Worm (Caenorhabditis elegans) whole organism, late embryonic: ENCODE results near the gene ZK218.5.

ENCODE experiments used
- C38D4.7 ChIP-seq: fragments of 200-800 bp; sonication (Bioruptor generic); optimal IDR thresholded peaks from 2 replicates; lab custom pipeline; 2018; ENCODE audit warnings: mild to moderate bottlenecking, missing genetic modification characterization, moderate library complexity, missing compliant biosample characterization
- F13H6.1 ChIP-seq: sonication (generic microtip); optimal IDR thresholded peaks from 2 replicates; lab custom pipeline; 2016; ENCODE audit warnings: missing genetic modification characterization, missing compliant biosample characterization
- ama-1 ChIP-seq: fragments of 150-350 bp; optimal IDR thresholded peaks from 2 replicates; lab custom pipeline; 2014
- ceh-18 ChIP-seq: sonication (generic microtip); optimal IDR thresholded peaks from 2 replicates; lab custom pipeline; 2016; ENCODE audit warnings: missing genetic modification characterization, missing compliant biosample characterization
- dmd-4 ChIP-seq: sonication (generic microtip); optimal IDR thresholded peaks from 2 replicates; lab custom pipeline; 2016; ENCODE audit warnings: borderline replicate concordance, missing genetic modification characterization, missing compliant biosample characterization
- fkh-10 ChIP-seq: fragments of 150-350 bp; optimal IDR thresholded peaks from 2 replicates; lab custom pipeline; 2014; ENCODE audit warnings: missing biosample characterization, missing genetic modification reagents, missing genetic modification characterization
- gmeb-2 ChIP-seq: sonication (generic microtip); optimal IDR thresholded peaks from 2 replicates; lab custom pipeline; 2016; ENCODE audit warnings: missing genetic modification characterization, inconsistent platforms, missing compliant biosample characterization
- hlh-30 ChIP-seq: sonication (generic microtip); optimal IDR thresholded peaks from 2 replicates; lab custom pipeline; 2017; ENCODE audit warnings: antibody characterized with exemption, missing genetic modification characterization, missing compliant biosample characterization; ENCODE audit not compliant: insufficient read depth
- hlh-8 ChIP-seq: sonication (generic microtip); optimal IDR thresholded peaks from 2 replicates; lab custom pipeline; 2016; ENCODE audit warnings: missing genotype, missing genetic modification characterization, missing compliant biosample characterization
- nhr-11 ChIP-seq: fragments of 150-350 bp; optimal IDR thresholded peaks from 2 replicates; lab custom pipeline; 2014; ENCODE audit warnings: missing biosample characterization, missing genetic modification characterization
- pha-2 ChIP-seq: sonication (generic microtip); optimal IDR thresholded peaks from 2 replicates; lab custom pipeline; 2017; ENCODE audit warnings: mild to moderate bottlenecking, missing genetic modification characterization, missing compliant biosample characterization

DNA sequence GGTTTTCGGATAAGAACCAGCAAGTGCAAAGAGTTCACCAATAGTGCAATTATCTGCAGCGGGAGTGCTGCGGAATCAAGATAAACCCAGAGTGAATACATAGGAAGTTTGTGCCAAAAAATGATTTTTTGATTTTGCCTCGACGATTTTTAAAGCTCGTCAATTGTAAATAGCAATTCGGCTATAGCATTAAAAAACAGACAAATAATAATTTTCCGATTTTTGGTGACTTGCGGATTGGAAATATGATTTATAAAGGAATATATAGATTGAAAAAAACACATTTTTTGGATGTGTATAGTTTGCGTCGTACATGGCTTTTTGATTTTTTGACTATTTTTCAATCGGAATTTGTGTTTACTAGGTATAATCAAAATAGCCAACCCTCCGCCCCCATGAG, 21.1 kb upstream of the ZK218.5 start, which contains the start of gene srw-20:
- TF ChIP-seq hlh-30 (tag; lab: Kevin White, UChicago) = no peak
- TF ChIP-seq gmeb-2 = no peak
- TF ChIP-seq fkh-10 = no peak
- no peak for TF ChIP-seq C38D4.7 (GFP tag; lab: Kevin White, UChicago)
- TF ChIP-seq dmd-4 (tag; lab: Kevin White, UChicago) = no peak
- TF ChIP-seq ceh-18 = no peak
- TF ChIP-seq nhr-11 = no peak
- TF ChIP-seq F13H6.1 (tag; lab: Kevin White, UChicago) = no peak
- TF ChIP-seq hlh-8 = no peak
- no peak for TF ChIP-seq ama-1 (lab: Kevin White, UChicago)
- no peak for TF ChIP-seq pha-2 (tag; lab: Kevin White, UChicago)
